Worm (Caenorhabditis elegans) whole organism, mixed stage, embryonic: ENCODE results near the gene Y38E10A.9.

Source experiments
- ham-2 ChIP-seq: fragments of 200-800 bp; sonication (Bioruptor generic); optimal IDR thresholded peaks from 2 replicates; lab custom pipeline; 2018; ENCODE audit warnings: mild to moderate bottlenecking, missing genetic modification characterization, missing compliant biosample characterization
- mep-1 ChIP-seq: fragments of 150-350 bp; optimal IDR thresholded peaks from 2 replicates; lab custom pipeline; 2017; ENCODE audit warnings: missing biosample characterization, missing genetic modification reagents, missing genetic modification characterization, inconsistent platforms
- tbx-8 ChIP-seq: fragments of 200-800 bp; sonication (Bioruptor generic); optimal IDR thresholded peaks from 2 replicates; lab custom pipeline; 2018; ENCODE audit warnings: mild to moderate bottlenecking, missing genetic modification characterization, moderate library complexity, missing compliant biosample characterization

- TF ChIP-seq ham-2 (GFP tag; lab: Kevin White, UChicago) = no peak
- TF ChIP-seq mep-1 (tag; lab: Kevin White, UChicago) = no peak
- TF ChIP-seq tbx-8 (GFP tag; lab: Kevin White, UChicago) = no peak
These were observed 22.1 kb downstream of the Y38E10A.9 start, which contains the start of gene Y38E10A.34 for ce11 chrII:12630888-12631287.
